Fruit fly (Drosophila melanogaster) whole organism, embryonic: Measurements from ENCODE around the gene CG42263.
A peak's percentile ranks its signal among the peaks of the same experiment; 100 is the strongest.

ENCODE experiments used
- Atf-2 ChIP-seq: fragments of 200-800 bp; sonication (Bioruptor generic); optimal IDR thresholded peaks from 2 replicates; lab custom pipeline; 2016; ENCODE audit warnings: missing biosample characterization, missing genetic modification characterization
- Bteb2 ChIP-seq: fragments of 200-800 bp; sonication (Bioruptor generic); optimal IDR thresholded peaks from 2 replicates; lab custom pipeline; 2016; ENCODE audit warnings: missing biosample characterization, missing genetic modification characterization
- CG10147 ChIP-seq: fragments of 200-800 bp; sonication (Bioruptor generic); optimal IDR thresholded peaks from 2 replicates; lab custom pipeline; 2019; ENCODE audit warnings: missing biosample characterization, mild to moderate bottlenecking, missing genetic modification characterization, moderate library complexity
- CG11456 ChIP-seq: fragments of 200-800 bp; sonication (Bioruptor generic); IDR thresholded peaks from 3 replicates; pipeline ENCODE4 v1.3.6; 2022; ENCODE audit warnings: missing biosample characterization, missing genetic modification characterization
- CG12299 ChIP-seq: fragments of 200-800 bp; sonication (Bioruptor generic); optimal IDR thresholded peaks from 2 replicates; lab custom pipeline; 2018; ENCODE audit warnings: missing biosample characterization, mild to moderate bottlenecking, missing genetic modification characterization
- CG14014 ChIP-seq: fragments of 200-800 bp; sonication (Bioruptor generic); IDR thresholded peaks from 2 replicates; pipeline ENCODE4 v1.3.6; 2022; ENCODE audit warnings: missing biosample characterization, missing genetic modification characterization
- CG15269 ChIP-seq: fragments of 200-800 bp; sonication (Bioruptor generic); optimal IDR thresholded peaks from 2 replicates; lab custom pipeline; 2018; ENCODE audit warnings: missing biosample characterization, mild to moderate bottlenecking, missing genetic modification characterization, moderate library complexity
- CG15514 ChIP-seq: fragments of 200-800 bp; sonication (Bioruptor generic); optimal IDR thresholded peaks from 3 replicates; lab custom pipeline; 2017; ENCODE audit warnings: missing biosample characterization, missing genetic modification characterization, mild to moderate bottlenecking, moderate library complexity, missing genetic modification reagents
- CG17186 ChIP-seq: fragments of 200-800 bp; sonication (Bioruptor generic); optimal IDR thresholded peaks from 3 replicates; lab custom pipeline; 2017; ENCODE audit warnings: missing biosample characterization, missing genetic modification reagents, missing genetic modification characterization
- CG1792 ChIP-seq: fragments of 200-800 bp; sonication (Bioruptor generic); optimal IDR thresholded peaks from 2 replicates; lab custom pipeline; 2016; ENCODE audit warnings: missing biosample characterization, missing genetic modification characterization
- CG2116 ChIP-seq: fragments of 200-800 bp; sonication (Bioruptor generic); optimal IDR thresholded peaks from 3 replicates; lab custom pipeline; 2018; ENCODE audit warnings: missing biosample characterization, mild to moderate bottlenecking, missing genetic modification characterization
- CG2678 ChIP-seq: fragments of 200-800 bp; sonication (Bioruptor generic); optimal IDR thresholded peaks from 3 replicates; lab custom pipeline; 2019; ENCODE audit warnings: missing biosample characterization, mild to moderate bottlenecking, missing genetic modification characterization, moderate library complexity
- CG32772 ChIP-seq: fragments of 200-800 bp; sonication (Bioruptor generic); IDR thresholded peaks from 2 replicates; pipeline ENCODE4 v1.3.6; 2022; ENCODE audit warnings: missing biosample characterization, missing genetic modification characterization
- CG6254 ChIP-seq: fragments of 200-800 bp; sonication (Bioruptor generic); optimal IDR thresholded peaks from 3 replicates; lab custom pipeline; 2017; ENCODE audit warnings: mild to moderate bottlenecking, missing biosample characterization, missing genetic modification reagents, missing genetic modification characterization
- CG7987 ChIP-seq: fragments of 200-800 bp; sonication (Bioruptor generic); optimal IDR thresholded peaks from 2 replicates; lab custom pipeline; 2018; ENCODE audit warnings: missing biosample characterization, mild to moderate bottlenecking, missing genetic modification characterization, moderate library complexity
- CG8281 ChIP-seq: fragments of 200-800 bp; sonication (Bioruptor generic); optimal IDR thresholded peaks from 2 replicates; lab custom pipeline; 2018; ENCODE audit warnings: missing biosample characterization, mild to moderate bottlenecking, missing genetic modification characterization, moderate library complexity
- CG8944 ChIP-seq: fragments of 200-800 bp; sonication (Bioruptor generic); optimal IDR thresholded peaks from 3 replicates; lab custom pipeline; 2016; ENCODE audit warnings: missing biosample characterization, missing genetic modification characterization
- CG9215 ChIP-seq: fragments of 200-800 bp; sonication (Bioruptor generic); IDR thresholded peaks from 2 replicates; pipeline ENCODE4 v1.3.6; 2022; ENCODE audit warnings: missing biosample characterization, missing genetic modification characterization
- D19A ChIP-seq: fragments of 200-800 bp; optimal IDR thresholded peaks from 3 replicates; lab custom pipeline; 2019; ENCODE audit warnings: missing biosample characterization, mild to moderate bottlenecking, missing genetic modification characterization, moderate library complexity
- Dbx ChIP-seq: fragments of 200-800 bp; sonication (Bioruptor generic); IDR thresholded peaks from 3 replicates; pipeline ENCODE4 v1.3.6; 2022; ENCODE audit warnings: missing biosample characterization, missing genetic modification characterization
- Dip3 ChIP-seq: fragments of 200-800 bp; sonication (Bioruptor generic); optimal IDR thresholded peaks from 3 replicates; lab custom pipeline; 2016; ENCODE audit warnings: missing biosample characterization, missing genetic modification characterization
- Fer3 ChIP-seq: fragments of 200-800 bp; sonication (Bioruptor generic); optimal IDR thresholded peaks from 2 replicates; lab custom pipeline; 2018; ENCODE audit warnings: missing biosample characterization, mild to moderate bottlenecking, missing genetic modification characterization, moderate library complexity
- GATAe ChIP-seq: fragments of 200-800 bp; sonication (Bioruptor generic); conservative IDR thresholded peaks from 2 replicates; pipeline ENCODE4 v1.3.6; 2022; ENCODE audit warnings: missing biosample characterization, missing genetic modification characterization
- Gsc ChIP-seq: fragments of 200-800 bp; sonication (Bioruptor generic); IDR thresholded peaks from 2 replicates; pipeline ENCODE4 v1.3.6; 2022; ENCODE audit warnings: missing biosample characterization, missing genetic modification characterization
- HLH3B ChIP-seq: fragments of 200-800 bp; sonication (Bioruptor generic); IDR thresholded peaks from 2 replicates; pipeline ENCODE4 v1.3.6; 2022; ENCODE audit warnings: missing biosample characterization, missing genetic modification characterization
- Hsf ChIP-seq: fragments of 200-800 bp; sonication (Bioruptor generic); optimal IDR thresholded peaks from 3 replicates; lab custom pipeline; 2016; ENCODE audit warnings: missing biosample characterization, missing genetic modification characterization
- NFAT ChIP-seq: fragments of 200-800 bp; sonication (Bioruptor generic); IDR thresholded peaks from 2 replicates; pipeline ENCODE4 v1.3.6; 2022; ENCODE audit warnings: missing biosample characterization, missing genetic modification characterization
- Side ChIP-seq: fragments of 200-800 bp; sonication (Bioruptor generic); optimal IDR thresholded peaks from 2 replicates; lab custom pipeline; 2016; ENCODE audit warnings: missing biosample characterization, missing genetic modification characterization
- Stat92E ChIP-seq, 3 experiments: fragments of >200 bp in 2 of 3; fragments of 200-800 bp in 1 of 3; sonication (Bioruptor generic) in 1 of 3; optimal IDR thresholded peaks; 2 replicates each; lab custom pipeline; 2017 to 2019; ENCODE audit warnings: missing biosample characterization in 3 of 3, missing genetic modification characterization in 3 of 3, mild to moderate bottlenecking in 1 of 3, moderate library complexity in 1 of 3
- Taf1 ChIP-seq: fragments of 200-800 bp; sonication (Bioruptor generic); IDR thresholded peaks from 2 replicates; pipeline ENCODE4 v1.3.6; 2022; ENCODE audit warnings: missing biosample characterization, missing genetic modification characterization
- ab ChIP-seq: fragments of 200-800 bp; sonication (Bioruptor generic); optimal IDR thresholded peaks from 2 replicates; lab custom pipeline; 2016; ENCODE audit warnings: missing biosample characterization, missing genetic modification characterization
- ap ChIP-seq: fragments of 200-800 bp; sonication (Bioruptor generic); IDR thresholded peaks from 2 replicates; pipeline ENCODE4 v1.3.6; 2022; ENCODE audit warnings: missing biosample characterization, missing genetic modification characterization
- ase ChIP-seq: fragments of 200-800 bp; sonication (Bioruptor generic); IDR thresholded peaks from 3 replicates; pipeline ENCODE4 v1.3.6; 2022; ENCODE audit warnings: missing biosample characterization, missing genetic modification characterization
- dysf ChIP-seq: fragments of 200-800 bp; sonication (Bioruptor generic); IDR thresholded peaks from 3 replicates; pipeline ENCODE4 v1.3.6; 2022; ENCODE audit warnings: missing biosample characterization, missing genetic modification characterization
- exex ChIP-seq: fragments of 200-800 bp; sonication (Bioruptor generic); optimal IDR thresholded peaks from 4 replicates; lab custom pipeline; 2018; ENCODE audit warnings: missing biosample characterization, mild to moderate bottlenecking, missing genetic modification characterization, moderate library complexity
- fd96Cb ChIP-seq: fragments of 200-800 bp; sonication (Bioruptor generic); optimal IDR thresholded peaks from 2 replicates; lab custom pipeline; 2018; ENCODE audit warnings: missing biosample characterization, mild to moderate bottlenecking, missing genetic modification characterization, moderate library complexity
- gce ChIP-seq: fragments of 200-800 bp; sonication (Bioruptor generic); IDR thresholded peaks from 3 replicates; pipeline ENCODE4 v1.3.6; 2022; ENCODE audit warnings: missing biosample characterization, missing genetic modification characterization
- jing ChIP-seq: fragments of 200-800 bp; sonication (Bioruptor generic); optimal IDR thresholded peaks from 2 replicates; lab custom pipeline; 2018; ENCODE audit warnings: missing biosample characterization, mild to moderate bottlenecking, missing genetic modification characterization
- knrl ChIP-seq: fragments of 200-800 bp; sonication (Bioruptor generic); IDR thresholded peaks from 3 replicates; pipeline ENCODE4 v1.3.6; 2022; ENCODE audit warnings: missing biosample characterization, missing genetic modification characterization; ENCODE audit not compliant: partially characterized antibody
- mam ChIP-seq: fragments of 200-800 bp; sonication (Bioruptor generic); optimal IDR thresholded peaks from 3 replicates; lab custom pipeline; 2016; ENCODE audit warnings: missing biosample characterization, missing genetic modification characterization
- org-1 ChIP-seq: fragments of 200-800 bp; sonication (Bioruptor generic); optimal IDR thresholded peaks from 2 replicates; lab custom pipeline; 2017; ENCODE audit warnings: missing biosample characterization, missing genetic modification characterization
- pb ChIP-seq: fragments of 200-800 bp; sonication (Bioruptor generic); optimal IDR thresholded peaks from 3 replicates; lab custom pipeline; 2016; ENCODE audit warnings: missing biosample characterization, missing genetic modification characterization
- sim ChIP-seq: fragments of 200-800 bp; sonication (Bioruptor generic); IDR thresholded peaks from 2 replicates; pipeline ENCODE4 v1.3.6; 2022; ENCODE audit warnings: missing biosample characterization, missing genetic modification characterization
- tap ChIP-seq: fragments of 200-800 bp; optimal IDR thresholded peaks from 3 replicates; lab custom pipeline; 2019; ENCODE audit warnings: missing biosample characterization, mild to moderate bottlenecking, missing genetic modification characterization, moderate library complexity
- trem ChIP-seq: fragments of 200-800 bp; optimal IDR thresholded peaks from 3 replicates; lab custom pipeline; 2019; ENCODE audit warnings: missing biosample characterization, mild to moderate bottlenecking, missing genetic modification characterization, moderate library complexity
- twi ChIP-seq: fragments of 200-800 bp; optimal IDR thresholded peaks from 2 replicates; lab custom pipeline; 2019; ENCODE audit warnings: missing biosample characterization, mild to moderate bottlenecking, missing genetic modification characterization, moderate library complexity
- vnd ChIP-seq: fragments of 200-800 bp; sonication (Bioruptor generic); IDR thresholded peaks from 3 replicates; pipeline ENCODE4 v1.3.6; 2022; ENCODE audit warnings: missing biosample characterization, missing genetic modification characterization; ENCODE audit not compliant: partially characterized antibody
- zen ChIP-seq: fragments of 200-800 bp; sonication (Bioruptor generic); optimal IDR thresholded peaks from 3 replicates; lab custom pipeline; 2018; ENCODE audit warnings: missing biosample characterization, mild to moderate bottlenecking, missing genetic modification characterization, moderate library complexity
- zf30C ChIP-seq: fragments of 200-800 bp; sonication (Bioruptor generic); optimal IDR thresholded peaks from 3 replicates; lab custom pipeline; 2018; ENCODE audit warnings: missing biosample characterization, mild to moderate bottlenecking, missing genetic modification characterization

The CG42263 gene

dm6 chr3L:20002482-20003234 is 47.1 kb upstream of the CG42263 start, which contains the start of gene CG7668 (continued):
- peak; percentile 85 for TF ChIP-seq org-1 (GFP tag; lab: Kevin White, UChicago)
- TF ChIP-seq NFAT = no peak; the same call in 1 of the 2 replicates
- peak; percentile 90 for TF ChIP-seq Hsf
- TF ChIP-seq CG12299 = peak; percentile 88
- peak; percentile 90 for TF ChIP-seq trem
- peak; percentile 86 for TF ChIP-seq CG7987
- TF ChIP-seq ap = peak; percentile 86
- peak; percentile 90 for TF ChIP-seq CG14014 (GFP tag; lab: Robert Waterston, UW)
- TF ChIP-seq CG2116 (GFP tag; lab: Kevin White, UChicago) = peak; percentile 68
- TF ChIP-seq GATAe (GFP tag; lab: Robert Waterston, UW) = no peak
- peak; percentile 47 for TF ChIP-seq pb (GFP tag; lab: Kevin White, UChicago)
- peak; percentile 71 for TF ChIP-seq exex (tag; lab: Kevin White, UChicago)
- TF ChIP-seq zf30C (GFP tag; lab: Kevin White, UChicago) = peak; percentile 88
- peak; percentile 73 for TF ChIP-seq jing
- TF ChIP-seq Bteb2 (GFP tag; lab: Kevin White, UChicago) = peak; percentile 91
- TF ChIP-seq CG1792 (GFP tag; lab: Kevin White, UChicago) = peak; percentile 78
- TF ChIP-seq dysf (GFP tag; lab: Robert Waterston, UW) = no peak; the same call in 2 of the 3 replicates
- peak; percentile 87 for TF ChIP-seq fd96Cb
- TF ChIP-seq CG15269 = peak; percentile 92
- TF ChIP-seq knrl = no peak; the same call in 2 of the 3 replicates
- peak; percentile 90 for TF ChIP-seq sim
- peak; percentile 84 for TF ChIP-seq Side (GFP tag; lab: Kevin White, UChicago)
- peak; percentile 70 for TF ChIP-seq CG17186
- TF ChIP-seq CG11456 (GFP tag; lab: Robert Waterston, UW) = no peak
- peak; percentile 89; the same call in 1 of the 2 replicates for TF ChIP-seq HLH3B (GFP tag; lab: Robert Waterston, UW)
- TF ChIP-seq Taf1 = peak; percentile 81; the same call in 1 of the 2 replicates
- no peak for TF ChIP-seq vnd (GFP tag; lab: Robert Waterston, UW)
- TF ChIP-seq CG6254 (GFP tag; lab: Kevin White, UChicago) = peak; percentile 79
- peak; percentile 79 for TF ChIP-seq Dip3
- no peak for TF ChIP-seq CG32772 (GFP tag; lab: Robert Waterston, UW)
- TF ChIP-seq CG8281 (tag; lab: Kevin White, UChicago) = peak; percentile 76
- TF ChIP-seq CG8944 (GFP tag; lab: Kevin White, UChicago) = peak; percentile 87
- TF ChIP-seq CG2678 (tag; lab: Kevin White, UChicago) = peak; percentile 94
- peak; percentile 83 for TF ChIP-seq twi
- peak; percentile 91 for TF ChIP-seq tap (tag; lab: Kevin White, UChicago)
- TF ChIP-seq Fer3 (tag; lab: Kevin White, UChicago) = peak; percentile 93
- peak; percentile 11 for TF ChIP-seq ab (GFP tag; lab: Kevin White, UChicago)
- TF ChIP-seq zen (tag; lab: Kevin White, UChicago) = peak; percentile 91
- TF ChIP-seq D19A = peak; percentile 69
- no peak; the same call in 2 of the 3 replicates for TF ChIP-seq gce (GFP tag; lab: Robert Waterston, UW)
- peak; percentile 86 for TF ChIP-seq CG15514 (GFP tag; lab: Kevin White, UChicago)
- TF ChIP-seq Stat92E (GFP tag; optimal IDR thresholded peaks at IDR 0.05; lab: Kevin White, UChicago) = peak in 1 of 3 experiments; percentile 79
- TF ChIP-seq CG10147 = peak; percentile 86
- peak; percentile 89 for TF ChIP-seq mam
- TF ChIP-seq Atf-2 (GFP tag; lab: Kevin White, UChicago) = peak; percentile 79
- no peak for TF ChIP-seq CG9215 (GFP tag; lab: Robert Waterston, UW)
- TF ChIP-seq Gsc (GFP tag; lab: Robert Waterston, UW) = no peak
- peak; percentile 84 for TF ChIP-seq Dbx (GFP tag; lab: Robert Waterston, UW)
- TF ChIP-seq ase (GFP tag; lab: Robert Waterston, UW) = peak; percentile 77; the same call in 1 of the 3 replicates
